Fruit fly (Drosophila melanogaster): ENCODE results near the gene S6k.
A peak's percentile ranks its signal among the peaks of the same experiment; 100 is the strongest.

DNA sequence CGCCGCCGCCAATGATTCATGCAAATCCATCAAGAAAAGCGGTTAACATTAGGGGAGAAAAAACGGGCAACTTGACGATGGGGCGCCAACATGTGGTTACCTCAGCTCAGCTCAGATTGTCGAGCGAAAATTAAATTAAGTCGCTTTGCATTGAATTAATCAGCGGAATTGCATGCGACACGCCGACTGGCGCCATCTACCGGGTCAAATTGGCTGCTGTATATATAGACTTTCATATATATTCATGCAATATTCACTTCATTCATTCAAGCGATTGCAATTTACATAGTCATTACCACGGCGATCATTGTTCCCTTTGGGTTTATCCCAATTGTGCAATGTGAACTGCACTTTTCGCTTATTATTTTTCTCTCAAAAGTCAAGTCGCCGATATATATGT, 10.1 kb upstream of the S6k start:
- peak; percentile 65 to 69 for TF ChIP-seq CTCF (optimal IDR thresholded peaks at IDR 0.05)
- TF ChIP-seq CG8478 (optimal IDR thresholded peaks at IDR 0.05): no peak
